Fruit fly (Drosophila melanogaster): ENCODE results near the gene CG46303.

DNA sequence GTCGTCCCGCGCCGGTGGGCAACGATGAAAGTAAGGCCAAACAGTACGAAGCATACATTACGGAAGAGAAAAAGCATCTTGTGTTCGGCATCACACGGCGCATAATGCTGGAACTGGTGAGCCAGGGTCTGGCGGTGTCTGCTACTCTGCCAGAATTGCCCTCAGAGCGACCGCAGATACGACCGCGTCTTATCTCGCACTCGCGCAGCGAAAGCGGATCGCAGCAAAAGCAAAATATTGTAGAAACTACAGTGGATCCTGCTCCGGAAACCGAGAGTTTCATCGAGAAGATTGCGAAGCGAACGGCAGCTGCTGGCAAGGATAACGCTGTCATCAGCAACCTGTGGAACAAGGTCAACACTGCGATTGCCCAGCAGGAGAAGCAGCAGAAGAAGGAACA is 24.1 kb upstream of the CG46303 start:
- TF ChIP-seq Myc (optimal IDR thresholded peaks at IDR 0.05) (no peak), h (optimal IDR thresholded peaks at IDR 0.05) (no peak), ttk (optimal IDR thresholded peaks at IDR 0.05) (no peak), insv (optimal IDR thresholded peaks at IDR 0.05) (no peak), psq (optimal IDR thresholded peaks at IDR 0.05) (no peak)

Measured in Kc167 (cell line).